Worm (Caenorhabditis elegans): ENCODE measurements around the gene F28A12.3.

The F28A12.3 gene

ce11 chrV:8660475-8660874 is 19.3 kb upstream of the F28A12.3 start:
- TF ChIP-seq nhr-25 (tag; optimal IDR thresholded peaks at IDR 0.05) (peak; percentile 52), nhr-23 (tag; optimal IDR thresholded peaks at IDR 0.05) (peak; percentile 40), elt-1 (tag; optimal IDR thresholded peaks at IDR 0.05) (peak; percentile 61), nhr-43 (tag; optimal IDR thresholded peaks at IDR 0.05; ENCODE audit: poor library complexity, severe bottlenecking) (peak; percentile 60), nhr-12 (tag; optimal IDR thresholded peaks at IDR 0.05) (no peak)

- TF ChIP-seq eor-1 (tag; optimal IDR thresholded peaks at IDR 0.05): no peak
- TF ChIP-seq ceh-16 (tag; optimal IDR thresholded peaks at IDR 0.05): no peak
- no peak for TF ChIP-seq ceh-28 (tag; optimal IDR thresholded peaks at IDR 0.05)
- no peak for TF ChIP-seq daf-12 (tag; optimal IDR thresholded peaks at IDR 0.05)
- no peak for TF ChIP-seq nhr-25 (tag; optimal IDR thresholded peaks at IDR 0.05)
- no peak for TF ChIP-seq lin-15B (tag; optimal IDR thresholded peaks at IDR 0.05)
- TF ChIP-seq ama-1 (optimal IDR thresholded peaks at IDR 0.05): no peak
- no peak for TF ChIP-seq fkh-2 (tag; optimal IDR thresholded peaks at IDR 0.05)
- no peak for TF ChIP-seq jun-1 (tag; optimal IDR thresholded peaks at IDR 0.05)
- peak; percentile 6 for TF ChIP-seq nfya-1 (tag; optimal IDR thresholded peaks at IDR 0.05; ENCODE audit: insufficient read depth)
- no peak for TF ChIP-seq hmg-11 (tag; optimal IDR thresholded peaks at IDR 0.05)
- TF ChIP-seq lsy-12 (tag; optimal IDR thresholded peaks at IDR 0.05): no peak
- TF ChIP-seq unc-39 (tag; optimal IDR thresholded peaks at IDR 0.05): no peak
- TF ChIP-seq elt-3 (tag; optimal IDR thresholded peaks at IDR 0.05): no peak
- no peak for TF ChIP-seq zag-1 (tag; optimal IDR thresholded peaks at IDR 0.05)
- peak; percentile 25 for TF ChIP-seq nhr-23 (tag; optimal IDR thresholded peaks at IDR 0.05)
- no peak for TF ChIP-seq nhr-11 (tag; optimal IDR thresholded peaks at IDR 0.05)
- no peak for TF ChIP-seq R02D3.7 (tag; optimal IDR thresholded peaks at IDR 0.05)
- no peak for TF ChIP-seq tbx-2 (tag; optimal IDR thresholded peaks at IDR 0.05)
- no peak for TF ChIP-seq nhr-76 (tag; optimal IDR thresholded peaks at IDR 0.05)
- no peak for TF ChIP-seq egl-27 (tag; optimal IDR thresholded peaks at IDR 0.05)
- TF ChIP-seq nhr-43 (tag; optimal IDR thresholded peaks at IDR 0.05; ENCODE audit: poor library complexity, severe bottlenecking): peak; percentile 48
- TF ChIP-seq unc-62 (GFP tag; optimal IDR thresholded peaks at IDR 0.05): peak; percentile 24
- TF ChIP-seq fkh-10 (GFP tag; optimal IDR thresholded peaks at IDR 0.05): no peak
- peak; percentile 45 for TF ChIP-seq lin-39 (tag; optimal IDR thresholded peaks at IDR 0.05)
- TF ChIP-seq nhr-237 (tag; optimal IDR thresholded peaks at IDR 0.05): no peak
- TF ChIP-seq nhr-67 (tag; optimal IDR thresholded peaks at IDR 0.05): no peak
- TF ChIP-seq ztf-11 (tag; optimal IDR thresholded peaks at IDR 0.05): no peak
- TF ChIP-seq pha-4 (tag; optimal IDR thresholded peaks at IDR 0.05): peak; percentile 73
- TF ChIP-seq ztf-4 (tag; optimal IDR thresholded peaks at IDR 0.05): no peak
- no peak for TF ChIP-seq elt-1 (tag; optimal IDR thresholded peaks at IDR 0.05)
- TF ChIP-seq ceh-9 (tag; optimal IDR thresholded peaks at IDR 0.05): no peak
- TF ChIP-seq nhr-28 (tag; optimal IDR thresholded peaks at IDR 0.05): no peak
- TF ChIP-seq mdl-1 (tag; optimal IDR thresholded peaks at IDR 0.05): no peak
- TF ChIP-seq sea-2 (GFP tag; optimal IDR thresholded peaks at IDR 0.05): no peak
- no peak for TF ChIP-seq fos-1 (tag; optimal IDR thresholded peaks at IDR 0.05)
- no peak for TF ChIP-seq skn-1 (tag; optimal IDR thresholded peaks at IDR 0.05)
- no peak for TF ChIP-seq aly-2 (tag; optimal IDR thresholded peaks at IDR 0.05)
- no peak for TF ChIP-seq pqm-1 (tag; optimal IDR thresholded peaks at IDR 0.05)
- TF ChIP-seq egl-5 (tag; optimal IDR thresholded peaks at IDR 0.05): peak; percentile 51
Observed at ce11 chrV:8658577-8659362, 17.6 kb upstream of the F28A12.3 start.

ce11 chrV:8657911-8658310 is 16.7 kb upstream of the F28A12.3 start:
- TF ChIP-seq ceh-82 (tag; optimal IDR thresholded peaks at IDR 0.05): no peak
- TF ChIP-seq snpc-4 (tag; optimal IDR thresholded peaks at IDR 0.05): no peak
- no peak for TF ChIP-seq fkh-10 (GFP tag; optimal IDR thresholded peaks at IDR 0.05)
- TF ChIP-seq eor-1 (tag; optimal IDR thresholded peaks at IDR 0.05): no peak
- no peak for TF ChIP-seq hmg-11 (tag; optimal IDR thresholded peaks at IDR 0.05)
- peak; percentile 6 for TF ChIP-seq nhr-25 (tag; optimal IDR thresholded peaks at IDR 0.05)
- no peak for TF ChIP-seq nhr-76 (tag; optimal IDR thresholded peaks at IDR 0.05)
- TF ChIP-seq fkh-2 (tag; optimal IDR thresholded peaks at IDR 0.05): no peak
- no peak for TF ChIP-seq mml-1 (tag; optimal IDR thresholded peaks at IDR 0.05)
- TF ChIP-seq daf-12 (tag; optimal IDR thresholded peaks at IDR 0.05): no peak
- TF ChIP-seq ztf-4 (tag; optimal IDR thresholded peaks at IDR 0.05): no peak
- peak; percentile 10 for TF ChIP-seq nhr-23 (tag; optimal IDR thresholded peaks at IDR 0.05)
- no peak for TF ChIP-seq fos-1 (tag; optimal IDR thresholded peaks at IDR 0.05)
- peak in 1 of 3 experiments; percentile 46 for TF ChIP-seq elt-3 (tag; optimal IDR thresholded peaks at IDR 0.05)
- TF ChIP-seq ama-1 (optimal IDR thresholded peaks at IDR 0.05): no peak
- TF ChIP-seq nfya-1 (tag; optimal IDR thresholded peaks at IDR 0.05; ENCODE audit: insufficient read depth): no peak
- no peak for TF ChIP-seq skn-1 (tag; optimal IDR thresholded peaks at IDR 0.05)

All from whole organism, L3 larva.